Fruit fly (Drosophila melanogaster) whole organism, embryonic: Measurements from ENCODE around the gene mts.

Experiments used
- Atf6 ChIP-seq: fragments of 200-800 bp; sonication (Bioruptor generic); IDR thresholded peaks from 2 replicates; pipeline ENCODE4 v1.3.6; 2022; ENCODE audit warnings: missing biosample characterization, missing genetic modification characterization
- Awh ChIP-seq: fragments of 200-800 bp; sonication (Bioruptor generic); IDR thresholded peaks from 2 replicates; pipeline ENCODE4, ENCODE4 v1.3.6; 2022; ENCODE audit warnings: missing biosample characterization, missing genetic modification characterization
- CG10147 ChIP-seq: fragments of 200-800 bp; sonication (Bioruptor generic); optimal IDR thresholded peaks from 2 replicates; lab custom pipeline; 2019; ENCODE audit warnings: missing biosample characterization, mild to moderate bottlenecking, missing genetic modification characterization, moderate library complexity
- CG10543 ChIP-seq: fragments of 200-800 bp; sonication (Bioruptor generic); optimal IDR thresholded peaks from 3 replicates; lab custom pipeline; 2017; ENCODE audit warnings: missing biosample characterization, mild to moderate bottlenecking, missing genetic modification characterization, moderate library complexity
- CG11247 ChIP-seq: fragments of 200-800 bp; sonication (Bioruptor generic); IDR thresholded peaks from 2 replicates; pipeline ENCODE4 v1.3.6; 2022; ENCODE audit warnings: missing biosample characterization, missing genetic modification characterization
- CG11504 ChIP-seq: fragments of 200-800 bp; sonication (Bioruptor generic); optimal IDR thresholded peaks from 3 replicates; lab custom pipeline; 2019; ENCODE audit warnings: missing biosample characterization, mild to moderate bottlenecking, missing genetic modification characterization, moderate library complexity
- CG1233 ChIP-seq: fragments of 200-800 bp; sonication (Bioruptor generic); optimal IDR thresholded peaks from 4 replicates; lab custom pipeline; 2018; ENCODE audit warnings: missing biosample characterization, mild to moderate bottlenecking, missing genetic modification characterization
- CG12659 ChIP-seq: fragments of 200-800 bp; sonication (Bioruptor generic); optimal IDR thresholded peaks from 3 replicates; lab custom pipeline; 2017; ENCODE audit warnings: mild to moderate bottlenecking, missing biosample characterization, missing genetic modification reagents, missing genetic modification characterization
- CG12769 ChIP-seq: fragments of 200-800 bp; sonication (Bioruptor generic); optimal IDR thresholded peaks from 2 replicates; lab custom pipeline; 2019; ENCODE audit warnings: missing biosample characterization, mild to moderate bottlenecking, missing genetic modification characterization, moderate library complexity
- CG15073 ChIP-seq: fragments of 200-800 bp; sonication (Bioruptor generic); optimal IDR thresholded peaks from 2 replicates; lab custom pipeline; 2016; ENCODE audit warnings: missing biosample characterization, missing genetic modification characterization
- CG15601 ChIP-seq: fragments of 200-800 bp; sonication (Bioruptor generic); optimal IDR thresholded peaks from 3 replicates; lab custom pipeline; 2019; ENCODE audit warnings: missing biosample characterization, mild to moderate bottlenecking, missing genetic modification characterization, moderate library complexity
- CG16779 ChIP-seq: fragments of 200-800 bp; sonication (Bioruptor generic); IDR thresholded peaks from 2 replicates; pipeline ENCODE4 v1.3.6; 2022; ENCODE audit warnings: missing biosample characterization, missing genetic modification characterization
- CG2116 ChIP-seq: fragments of 200-800 bp; sonication (Bioruptor generic); optimal IDR thresholded peaks from 3 replicates; lab custom pipeline; 2018; ENCODE audit warnings: missing biosample characterization, mild to moderate bottlenecking, missing genetic modification characterization
- CG4328 ChIP-seq: fragments of 200-800 bp; sonication (Bioruptor generic); optimal IDR thresholded peaks from 3 replicates; lab custom pipeline; 2017; ENCODE audit warnings: missing biosample characterization, missing genetic modification reagents, missing genetic modification characterization
- CG6689 ChIP-seq: fragments of 200-800 bp; sonication (Bioruptor generic); IDR thresholded peaks from 2 replicates; pipeline ENCODE4 v1.3.6; 2022; ENCODE audit warnings: missing biosample characterization, missing genetic modification characterization
- CG6791 ChIP-seq: fragments of 200-800 bp; sonication (Bioruptor generic); IDR thresholded peaks from 3 replicates; pipeline ENCODE4 v1.3.6; 2022; ENCODE audit warnings: missing biosample characterization, missing genetic modification characterization; ENCODE audit not compliant: partially characterized antibody
- CG7963 ChIP-seq: fragments of 200-800 bp; sonication (Bioruptor generic); IDR thresholded peaks from 3 replicates; pipeline ENCODE4 v1.3.6; 2022; ENCODE audit warnings: missing biosample characterization, missing genetic modification characterization; ENCODE audit not compliant: partially characterized antibody
- CG8388 ChIP-seq: fragments of 200-800 bp; sonication (Bioruptor generic); optimal IDR thresholded peaks from 2 replicates; lab custom pipeline; 2019; ENCODE audit warnings: missing biosample characterization, mild to moderate bottlenecking, missing genetic modification characterization, moderate library complexity
- CHES-1-like ChIP-seq: fragments of 200-800 bp; sonication (Bioruptor generic); optimal IDR thresholded peaks from 2 replicates; lab custom pipeline; 2016; ENCODE audit warnings: missing biosample characterization, missing genetic modification characterization
- Fer2 ChIP-seq: fragments of 200-800 bp; sonication (Bioruptor generic); optimal IDR thresholded peaks from 2 replicates; lab custom pipeline; 2018; ENCODE audit warnings: missing biosample characterization, mild to moderate bottlenecking, missing genetic modification characterization, moderate library complexity
- HHEX ChIP-seq: fragments of 200-800 bp; sonication (Bioruptor generic); optimal IDR thresholded peaks from 3 replicates; lab custom pipeline; 2017; ENCODE audit warnings: missing biosample characterization, mild to moderate bottlenecking, missing genetic modification characterization, missing genetic modification reagents
- HLH4C ChIP-seq: fragments of 200-800 bp; sonication (Bioruptor generic); IDR thresholded peaks from 3 replicates; pipeline ENCODE4 v1.3.6; 2022; ENCODE audit warnings: missing biosample characterization, missing genetic modification characterization; ENCODE audit not compliant: partially characterized antibody
- HmgD ChIP-seq: fragments of 200-800 bp; sonication (Bioruptor generic); optimal IDR thresholded peaks from 3 replicates; lab custom pipeline; 2016; ENCODE audit warnings: missing biosample characterization, missing genetic modification characterization
- HmgZ ChIP-seq: fragments of 200-800 bp; sonication (Bioruptor generic); optimal IDR thresholded peaks from 2 replicates; lab custom pipeline; 2018; ENCODE audit warnings: missing biosample characterization, mild to moderate bottlenecking, missing genetic modification characterization
- Oli ChIP-seq: fragments of 200-800 bp; sonication (Bioruptor generic); optimal IDR thresholded peaks from 2 replicates; lab custom pipeline; 2018; ENCODE audit warnings: missing biosample characterization, mild to moderate bottlenecking, missing genetic modification characterization, moderate library complexity
- Ravus ChIP-seq: fragments of 200-800 bp; sonication (Bioruptor generic); IDR thresholded peaks from 2 replicates; pipeline ENCODE4 v1.3.6; 2022; ENCODE audit warnings: missing biosample characterization, missing genetic modification characterization
- Side ChIP-seq: fragments of 200-800 bp; sonication (Bioruptor generic); optimal IDR thresholded peaks from 2 replicates; lab custom pipeline; 2016; ENCODE audit warnings: missing biosample characterization, missing genetic modification characterization
- Sry-β ChIP-seq: fragments of 200-800 bp; sonication (Bioruptor generic); optimal IDR thresholded peaks from 2 replicates; lab custom pipeline; 2018; ENCODE audit warnings: missing biosample characterization, mild to moderate bottlenecking, missing genetic modification characterization, moderate library complexity
- Vsx1 ChIP-seq: fragments of 200-800 bp; sonication (Bioruptor generic); optimal IDR thresholded peaks from 2 replicates; lab custom pipeline; 2017; ENCODE audit warnings: missing biosample characterization, mild to moderate bottlenecking, missing genetic modification characterization, missing genetic modification reagents
- Xbp1 ChIP-seq: fragments of 200-800 bp; sonication (Bioruptor generic); optimal IDR thresholded peaks from 3 replicates; lab custom pipeline; 2016; ENCODE audit warnings: missing biosample characterization, mild to moderate bottlenecking, missing genetic modification characterization
- ato ChIP-seq: fragments of 200-800 bp; sonication (Bioruptor generic); IDR thresholded peaks from 2 replicates; pipeline ENCODE4 v1.3.6; 2022; ENCODE audit warnings: missing biosample characterization, missing genetic modification characterization; ENCODE audit not compliant: partially characterized antibody
- az2 ChIP-seq: fragments of 200-800 bp; sonication (Bioruptor generic); optimal IDR thresholded peaks from 3 replicates; lab custom pipeline; 2016; ENCODE audit warnings: missing biosample characterization, missing genetic modification characterization
- bbx ChIP-seq: fragments of 200-800 bp; sonication (Bioruptor generic); IDR thresholded peaks from 2 replicates; pipeline ENCODE4 v1.3.6; 2022; ENCODE audit warnings: missing biosample characterization, missing genetic modification characterization; ENCODE audit not compliant: partially characterized antibody
- cad ChIP-seq: fragments of >200 bp; optimal IDR thresholded peaks from 2 replicates; lab custom pipeline; 2017; ENCODE audit warnings: missing biosample characterization, missing genetic modification characterization
- ci ChIP-seq: fragments of 200-800 bp; sonication (Bioruptor generic); IDR thresholded peaks from 3 replicates; pipeline ENCODE4 v1.3.6; 2022; ENCODE audit warnings: missing biosample characterization, missing genetic modification characterization
- crol ChIP-seq: fragments of 200-800 bp; sonication (Bioruptor generic); IDR thresholded peaks from 2 replicates; pipeline ENCODE4 v1.3.6; 2022; ENCODE audit warnings: missing biosample characterization, missing genetic modification characterization
- dm ChIP-seq: fragments of 200-800 bp; sonication (Bioruptor generic); optimal IDR thresholded peaks from 3 replicates; lab custom pipeline; 2016; ENCODE audit warnings: missing biosample characterization, missing genetic modification characterization
- dpn ChIP-seq, 2 experiments: fragments of 200-800 bp; sonication (Bioruptor generic); optimal IDR thresholded peaks; 3 replicates each; lab custom pipeline; 2016; ENCODE audit warnings: missing biosample characterization in 2 of 2, missing genetic modification characterization in 2 of 2
- ham ChIP-seq: fragments of 200-800 bp; sonication (Bioruptor generic); IDR thresholded peaks from 2 replicates; pipeline ENCODE4 v1.3.6; 2022; ENCODE audit warnings: missing biosample characterization, missing genetic modification characterization
- hb ChIP-seq: fragments of 200-800 bp; sonication (Bioruptor generic); IDR thresholded peaks from 3 replicates; pipeline ENCODE4 v1.3.6; 2022; ENCODE audit warnings: missing biosample characterization, missing genetic modification characterization; ENCODE audit not compliant: partially characterized antibody
- hth ChIP-seq: fragments of >200 bp; optimal IDR thresholded peaks from 2 replicates; lab custom pipeline; 2017; ENCODE audit warnings: inconsistent platforms
- jigr1 ChIP-seq: fragments of 200-800 bp; sonication (Bioruptor generic); IDR thresholded peaks from 3 replicates; pipeline ENCODE4 v1.3.6; 2022; ENCODE audit warnings: missing biosample characterization, missing genetic modification characterization
- lmd ChIP-seq: fragments of 200-800 bp; sonication (Bioruptor generic); IDR thresholded peaks from 2 replicates; pipeline ENCODE4 v1.3.6; 2022; ENCODE audit warnings: missing biosample characterization, missing genetic modification characterization
- prd ChIP-seq, 3 experiments: fragments of >200 bp in 2 of 3; fragments of 200-800 bp in 1 of 3; sonication (Bioruptor generic) in 1 of 3; optimal IDR thresholded peaks in 2 of 3; IDR thresholded peaks in 1 of 3; 2 replicates in 2 of 3; 3 replicates in 1 of 3; pipeline versions ENCODE4 v1.3.6 to Lab custom; 2017 to 2022; ENCODE audit warnings: missing biosample characterization in 1 of 3, missing genetic modification characterization in 1 of 3
- slbo ChIP-seq: fragments of 200-800 bp; sonication (Bioruptor generic); IDR thresholded peaks from 2 replicates; pipeline ENCODE4 v1.3.6; 2022; ENCODE audit warnings: missing biosample characterization, missing genetic modification characterization
- sug ChIP-seq: fragments of 200-800 bp; optimal IDR thresholded peaks from 2 replicates; lab custom pipeline; 2019; ENCODE audit warnings: missing biosample characterization, mild to moderate bottlenecking, missing genetic modification characterization, moderate library complexity
- tgo ChIP-seq: fragments of 200-800 bp; sonication (Bioruptor generic); IDR thresholded peaks from 3 replicates; pipeline ENCODE4 v1.3.6; 2022; ENCODE audit warnings: missing biosample characterization, missing genetic modification characterization
- tll ChIP-seq, 2 experiments: fragments of 200-800 bp in 1 of 2; fragments of >200 bp in 1 of 2; sonication (Bioruptor generic) in 1 of 2; optimal IDR thresholded peaks; 2 replicates each; lab custom pipeline; 2017 to 2019; ENCODE audit warnings: missing biosample characterization in 2 of 2, missing genetic modification characterization in 2 of 2, mild to moderate bottlenecking in 1 of 2, moderate library complexity in 1 of 2
- tna ChIP-seq: fragments of 200-800 bp; sonication (Bioruptor generic); IDR thresholded peaks from 2 replicates; pipeline ENCODE4 v1.3.6; 2022; ENCODE audit warnings: missing biosample characterization, missing genetic modification characterization; ENCODE audit not compliant: partially characterized antibody
- toy ChIP-seq: fragments of 200-800 bp; sonication (Bioruptor generic); IDR thresholded peaks from 2 replicates; pipeline ENCODE4 v1.3.6; 2022; ENCODE audit warnings: missing biosample characterization, missing genetic modification characterization

Gene mts

dm6 chr2L:7872680-7873079 is 45.2 kb downstream of the mts start (continued):
- TF ChIP-seq Ravus (GFP tag; lab: Robert Waterston, UW) (no peak), jigr1 (no peak), hth (no peak), CG8388 (GFP tag; lab: Kevin White, UChicago) (no peak), ci (peak; percentile 17; the same call in 2 of the 3 replicates), CG1233 (no peak), ham (GFP tag; lab: Robert Waterston, UW) (no peak), Vsx1 (GFP tag; lab: Kevin White, UChicago) (no peak), CG11504 (tag; lab: Kevin White, UChicago) (no peak), hb (peak; percentile 87), CG16779 (GFP tag; lab: Robert Waterston, UW) (no peak), CG10147 (no peak), CHES-1-like (GFP tag; lab: Kevin White, UChicago) (no peak), cad (GFP tag; lab: Kevin White, UChicago) (no peak), prd (optimal IDR thresholded peaks at IDR 0.05; lab: Kevin White, UChicago) (no peak), prd (GFP tag; IDR thresholded peaks at IDR 0.05; lab: Robert Waterston, UW) (no peak), CG6791 (GFP tag; lab: Robert Waterston, UW) (peak; percentile 93), HmgD (GFP tag; lab: Kevin White, UChicago) (no peak), slbo (0 out of 2 replicates have a peak, but pooled peaks have one; percentile 15), CG4328 (GFP tag; lab: Kevin White, UChicago) (no peak), HmgZ (no peak), CG11247 (GFP tag; lab: Robert Waterston, UW) (no peak), tll (GFP tag; optimal IDR thresholded peaks at IDR 0.05; lab: Kevin White, UChicago) (no peak), Oli (tag; lab: Kevin White, UChicago) (no peak), HLH4C (peak; percentile 76), bbx (GFP tag; lab: Robert Waterston, UW) (peak; percentile 79), sug (tag; lab: Kevin White, UChicago) (no peak), tna (peak; percentile 92), CG6689 (GFP tag; lab: Robert Waterston, UW) (no peak), CG12659 (GFP tag; lab: Kevin White, UChicago) (no peak), dm (GFP tag; lab: Kevin White, UChicago) (no peak), lmd (no peak), CG12769 (no peak), Awh (GFP tag; lab: Robert Waterston, UW) (no peak), CG2116 (GFP tag; lab: Kevin White, UChicago) (no peak), Xbp1 (GFP tag; lab: Kevin White, UChicago) (no peak), HHEX (GFP tag; lab: Kevin White, UChicago) (no peak), ato (GFP tag; lab: Robert Waterston, UW) (peak; percentile 93), dpn (GFP tag; optimal IDR thresholded peaks at IDR 0.05; lab: Kevin White, UChicago) (no peak), Side (GFP tag; lab: Kevin White, UChicago) (no peak), tgo (GFP tag; lab: Robert Waterston, UW) (no peak), crol (GFP tag; lab: Robert Waterston, UW) (no peak), toy (GFP tag; lab: Robert Waterston, UW) (no peak), CG10543 (GFP tag; lab: Kevin White, UChicago) (no peak), CG15073 (GFP tag; lab: Kevin White, UChicago) (no peak), CG7963 (GFP tag; lab: Robert Waterston, UW) (peak; percentile 69; the same call in 2 of the 3 replicates), az2 (GFP tag; lab: Kevin White, UChicago) (no peak), Sry-β (GFP tag; lab: Kevin White, UChicago) (no peak), Atf6 (GFP tag; lab: Robert Waterston, UW) (0 out of 2 replicates have a peak, but pooled peaks have one; percentile 31), Fer2 (tag; lab: Kevin White, UChicago) (no peak), CG15601 (tag; lab: Kevin White, UChicago) (no peak)
